Fruit fly (Drosophila melanogaster) ovary, adult (tissue): ENCODE results near the gene CG42813.

Experiments used
- CG17801 ChIP-seq: fragments of 200-800 bp; optimal IDR thresholded peaks from 2 replicates; lab custom pipeline; 2019; ENCODE audit warnings: missing biosample characterization, mild to moderate bottlenecking, missing genetic modification characterization, moderate library complexity; ENCODE audit not compliant: partially characterized antibody

CG42813 gene

dm6 chr3R:27245401-27245757, 17.0 kb upstream of the CG42813 start:
- TF ChIP-seq CG17801 (GFP tag; lab: Kevin White, UChicago) = no peak

DNA sequence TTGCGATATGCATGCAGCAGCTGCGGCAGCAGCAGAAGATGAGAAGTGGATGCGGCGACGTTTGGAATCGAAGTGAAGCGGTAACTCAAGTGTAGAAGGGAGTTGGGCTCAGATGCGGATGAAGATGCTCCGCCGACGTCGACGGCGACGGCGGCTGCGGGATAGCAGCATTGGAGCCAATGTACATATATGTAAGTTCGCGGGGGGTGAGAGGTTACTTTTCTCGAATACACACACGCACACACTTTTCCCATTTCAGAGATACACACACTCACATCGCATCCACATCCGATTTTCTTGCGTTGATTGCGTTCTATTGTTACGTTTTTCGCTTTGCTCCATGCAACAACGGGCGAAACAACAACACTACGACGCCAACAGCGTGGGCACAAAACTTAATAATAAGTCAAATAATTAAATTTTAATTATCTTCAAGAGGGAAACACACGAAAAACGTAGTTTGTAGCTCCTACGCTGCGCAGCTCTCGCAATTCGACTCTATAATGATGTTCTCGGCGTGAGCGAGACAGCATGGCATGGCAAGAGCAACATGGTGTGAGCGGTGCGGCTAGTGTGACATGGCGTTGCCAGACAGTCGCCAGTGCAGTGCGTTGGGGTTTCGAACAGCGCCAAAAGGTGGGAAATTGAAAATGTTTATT, 16.5 kb upstream of the CG42813 start, which contains the start of gene CG18766:
Gene CG18766, minus strand, starts transcription at position 508 of the 659 bp plus-strand sequence.
- TF ChIP-seq CG17801 (GFP tag; lab: Kevin White, UChicago) = no peak

DNA sequence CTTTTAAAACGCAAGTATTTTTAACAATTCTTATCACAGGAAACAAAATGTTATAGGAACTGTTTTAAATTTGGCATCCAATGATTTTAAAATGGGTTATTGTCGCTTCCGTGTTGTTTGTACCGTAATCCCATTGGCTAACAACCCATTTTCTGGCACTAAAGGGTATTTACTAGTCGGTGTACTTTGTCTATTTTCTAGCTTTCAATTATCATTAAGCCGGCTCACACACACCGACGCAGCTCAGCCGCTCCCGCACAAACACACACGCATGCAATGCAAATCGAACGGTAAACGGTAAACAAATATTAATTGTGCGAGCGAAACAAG, 16.0 kb upstream of the CG42813 start:
- TF ChIP-seq CG17801 (GFP tag; lab: Kevin White, UChicago) = no peak

dm6 chr3R:27240967-27241366, 12.6 kb upstream of the CG42813 start, which contains the start of gene CG17991:
Gene CG17991 (plus strand): TSS chr3R:27241267.
- no peak for TF ChIP-seq CG17801 (GFP tag; lab: Kevin White, UChicago)

- peak; percentile 5 for TF ChIP-seq CG17801 (GFP tag; lab: Kevin White, UChicago)
These were observed 10.3 kb upstream of the CG42813 start, which contains the start of the genes CG31064 and PolA2 for dm6 chr3R:27238438-27239301. Gene CG31064 (minus strand): TSS chr3R:27239085. Gene PolA2 (plus strand): TSS chr3R:27239163.

- TF ChIP-seq CG17801 (GFP tag; lab: Kevin White, UChicago) = no peak
These were observed 9.6 kb upstream of the CG42813 start for dm6 chr3R:27237980-27238379.

DNA sequence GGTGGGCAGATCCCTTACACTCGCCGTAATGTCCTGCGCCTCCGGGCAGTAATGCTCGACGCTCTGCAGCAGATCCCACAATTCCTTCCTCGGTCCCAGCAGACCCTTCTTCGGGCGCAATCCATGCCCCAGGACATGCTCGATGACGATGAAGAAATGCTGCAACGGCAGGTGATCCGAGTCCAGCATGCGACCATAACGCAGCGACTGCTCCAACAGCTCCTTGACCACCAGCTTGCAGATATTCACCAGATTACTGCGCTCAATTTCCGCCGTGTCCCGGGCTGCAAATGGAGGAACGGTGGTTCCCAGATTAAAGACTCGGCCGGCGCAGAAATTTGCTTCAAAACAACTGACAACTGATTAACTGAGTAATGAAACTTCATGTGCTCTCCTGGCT, 5.0 kb upstream of the CG42813 start, which contains the start of gene CG31068:
Gene CG31068, plus strand, starts transcription at position 301 of the 400 bp plus-strand sequence.
- no peak for TF ChIP-seq CG17801 (GFP tag; lab: Kevin White, UChicago)

dm6 chr3R:27229368-27229767, 1.0 kb upstream of the CG42813 start, which contains the start of gene CG42814:
Gene CG42814 (minus strand): TSS chr3R:27229468.
- no peak for TF ChIP-seq CG17801 (GFP tag; lab: Kevin White, UChicago)

DNA sequence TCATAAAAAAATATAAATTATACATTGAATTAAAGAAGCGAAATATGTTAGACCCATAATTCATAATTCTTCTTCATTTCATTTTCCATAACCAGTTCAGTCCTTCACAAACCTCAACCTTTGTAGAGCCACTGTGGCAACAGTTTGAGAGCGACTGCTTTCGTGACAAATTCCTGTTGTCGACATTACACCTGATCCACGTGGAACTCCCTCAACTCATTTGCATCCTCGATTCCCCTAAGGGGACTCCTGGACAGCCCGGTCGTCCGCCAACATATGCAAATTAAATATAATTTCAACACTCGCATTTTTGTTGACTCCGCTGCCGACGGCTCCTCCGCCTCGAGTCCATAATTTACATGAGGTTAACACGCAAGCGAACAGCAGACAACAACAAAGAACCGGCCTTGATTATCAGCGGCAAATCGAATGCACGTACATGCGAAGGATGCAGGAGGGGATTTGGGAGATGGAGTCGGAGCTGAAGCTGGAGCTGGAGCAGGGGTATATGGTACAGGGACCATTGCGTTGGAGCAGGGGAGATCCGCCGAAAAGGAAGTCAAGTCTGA, 2.2 kb downstream of the CG42813 start:
- no peak for TF ChIP-seq CG17801 (GFP tag; lab: Kevin White, UChicago)

DNA sequence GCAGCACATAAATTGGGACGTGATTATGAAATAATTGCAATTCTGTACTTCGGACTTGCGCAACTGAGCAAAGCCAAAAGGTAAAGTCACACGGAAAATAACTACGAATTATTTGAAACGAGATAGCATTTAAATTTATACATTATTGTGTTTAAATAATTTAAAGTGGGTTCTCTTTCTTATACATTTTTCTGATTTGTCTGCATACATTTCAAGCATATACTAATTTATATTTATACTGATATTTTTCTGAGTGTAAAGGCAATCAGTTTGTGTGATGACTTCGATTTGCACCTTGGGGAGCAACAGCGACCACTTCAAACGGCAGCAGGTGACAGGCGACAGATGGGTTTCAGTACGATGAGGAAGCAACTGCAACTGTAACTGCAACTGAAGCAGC, 2.9 kb downstream of the CG42813 start:
- TF ChIP-seq CG17801 (GFP tag; lab: Kevin White, UChicago) = no peak

dm6 chr3R:27224727-27225126, 3.6 kb downstream of the CG42813 start:
- no peak for TF ChIP-seq CG17801 (GFP tag; lab: Kevin White, UChicago)

dm6 chr3R:27223012-27223411, 5.3 kb downstream of the CG42813 start:
- no peak for TF ChIP-seq CG17801 (GFP tag; lab: Kevin White, UChicago)

- no peak for TF ChIP-seq CG17801 (GFP tag; lab: Kevin White, UChicago)
These were observed 6.2 kb downstream of the CG42813 start for dm6 chr3R:27222013-27222673.

DNA sequence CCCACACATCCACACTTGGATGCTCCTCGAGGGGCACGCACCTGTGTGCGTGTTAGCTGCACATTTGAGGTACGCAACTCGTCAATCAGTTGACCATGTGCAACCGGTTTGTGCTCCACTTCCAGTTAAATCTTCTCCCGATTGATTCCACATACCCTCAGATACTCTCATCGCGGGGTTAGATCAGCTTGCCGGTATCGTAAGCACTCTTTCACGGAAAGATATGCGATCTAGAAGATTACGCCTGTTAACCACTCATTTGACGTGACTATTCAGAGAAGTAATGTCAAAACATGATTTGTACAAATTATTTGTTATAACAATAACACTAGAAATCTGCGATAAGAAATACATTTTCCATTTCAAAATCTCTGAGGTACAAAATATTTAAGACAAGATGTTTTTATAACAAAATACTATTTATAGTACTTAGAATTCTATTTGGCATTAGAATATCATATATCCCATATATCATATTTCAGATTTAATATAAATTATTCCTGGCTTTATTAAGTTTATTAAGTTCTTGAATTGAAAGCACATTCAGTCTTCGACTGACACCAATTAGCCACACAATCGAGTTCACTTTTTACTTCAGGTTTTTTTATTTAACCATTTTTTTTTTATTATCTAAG, 7.4 kb downstream of the CG42813 start:
- TF ChIP-seq CG17801 (GFP tag; lab: Kevin White, UChicago) = no peak
